Worm (Caenorhabditis elegans): ENCODE data around the gene col-90.
"Not testable (repeated sequence)": the region's sequence is repeated elsewhere in the genome, so short reads cannot be mapped to it uniquely, and the experiment has no call there.

ce11 chrIII:7962641-7963040 lies 14.0 kb downstream of the col-90 start, which contains the start of gene F54H12.4:
- not testable (repeated sequence) for TF ChIP-seq pha-4, nfya-1, pha-2 (tag; optimal IDR thresholded peaks at IDR 0.05)
